Worm (Caenorhabditis elegans): ENCODE measurements around the gene clc-29.

clc-29 gene

DNA sequence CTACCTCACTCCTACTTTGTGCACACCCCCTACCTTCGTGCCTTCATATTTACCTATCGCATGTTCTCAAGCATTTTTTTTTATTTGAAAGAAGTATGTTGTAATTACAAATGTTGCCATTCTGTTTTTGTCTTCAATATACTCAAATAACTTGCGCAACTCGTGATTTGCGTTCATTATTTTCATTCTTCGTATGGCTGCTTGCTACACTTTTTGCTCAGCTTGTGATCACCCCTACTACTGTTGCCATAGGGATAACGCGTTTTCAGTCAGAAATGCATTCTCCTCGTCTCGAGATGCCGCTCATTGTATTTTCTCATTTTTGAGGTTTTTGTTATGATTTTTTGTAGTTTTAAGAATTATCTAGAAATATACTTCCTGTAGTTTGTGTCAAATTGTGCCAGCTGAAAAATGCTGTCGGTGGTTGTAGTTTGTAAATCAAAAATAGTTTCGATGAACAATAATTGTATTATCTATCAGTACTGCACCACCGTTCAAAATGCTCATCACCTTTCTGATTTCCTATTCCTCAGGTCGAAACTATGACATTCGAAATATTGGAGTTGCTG is 25.0 kb downstream of the clc-29 start, which contains the start of gene F10E9.1:
Gene F10E9.1 (plus strand): TSS at position 519 of the 569 bp plus-strand sequence.
- no peak for TF ChIP-seq nhr-76 (tag; optimal IDR thresholded peaks at IDR 0.05)
- no peak for TF ChIP-seq nhr-12 (tag; optimal IDR thresholded peaks at IDR 0.05)
- no peak for TF ChIP-seq ces-1 (GFP tag; optimal IDR thresholded peaks at IDR 0.05)
- TF ChIP-seq lin-13 (tag; optimal IDR thresholded peaks at IDR 0.05): no peak
- no peak for TF ChIP-seq ztf-11 (tag; optimal IDR thresholded peaks at IDR 0.05)
- no peak for TF ChIP-seq cnd-1 (tag; optimal IDR thresholded peaks at IDR 0.05)
- TF ChIP-seq snpc-4 (tag; optimal IDR thresholded peaks at IDR 0.05): no peak

DNA sequence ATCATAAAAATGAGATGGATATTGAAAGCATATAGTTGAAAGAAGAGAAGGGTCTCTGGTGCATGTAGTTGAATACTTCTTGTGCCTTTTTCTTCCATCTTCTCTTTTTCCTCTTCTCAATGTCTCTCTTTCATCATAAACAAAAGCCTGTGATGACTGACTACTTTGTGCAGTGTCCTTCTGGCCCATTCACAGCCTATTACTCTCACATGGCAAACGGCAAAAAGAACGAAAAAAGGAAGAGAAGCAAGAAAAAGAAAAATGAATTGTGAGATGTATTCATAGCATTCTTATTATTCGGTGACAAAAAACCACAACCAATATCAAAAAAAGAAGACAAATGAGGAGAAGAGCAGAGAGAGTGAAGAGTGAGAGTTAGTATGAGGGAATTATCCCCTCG is 26.5 kb downstream of the clc-29 start:
- TF ChIP-seq elt-3 (tag; optimal IDR thresholded peaks at IDR 0.05) (no peak), nhr-76 (tag; optimal IDR thresholded peaks at IDR 0.05) (no peak), unc-120 (tag; optimal IDR thresholded peaks at IDR 0.05; ENCODE audit: poor library complexity, severe bottlenecking) (no peak), lsy-2 (tag; optimal IDR thresholded peaks at IDR 0.05) (no peak), mls-2 (tag; optimal IDR thresholded peaks at IDR 0.05) (no peak), ztf-11 (tag; optimal IDR thresholded peaks at IDR 0.05) (no peak)

DNA sequence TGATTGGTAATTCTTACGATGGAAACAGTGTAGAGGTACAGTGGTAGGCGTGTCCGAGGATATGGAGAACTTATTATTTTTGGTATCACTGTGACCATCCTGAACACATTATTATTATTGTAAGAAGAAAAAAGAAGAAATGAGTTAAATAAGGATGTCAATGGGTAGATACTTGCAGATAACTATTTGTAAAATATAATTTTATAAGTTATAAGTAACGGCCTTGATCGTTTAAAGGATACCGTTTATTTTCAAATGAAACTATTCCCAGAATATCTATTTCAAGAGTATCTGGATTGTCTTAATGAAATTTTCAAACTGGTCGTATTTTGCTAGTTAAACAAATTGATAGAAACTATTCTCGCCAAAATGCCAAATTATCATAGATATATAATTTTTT is 27.5 kb downstream of the clc-29 start, which contains the start of gene F10E9.10:
Gene F10E9.10 (minus strand): TSS at position 101 of the 400 bp plus-strand sequence.
- no peak for TF ChIP-seq ceh-83 (GFP tag; optimal IDR thresholded peaks at IDR 0.05)
- no peak for TF ChIP-seq cnd-1 (tag; optimal IDR thresholded peaks at IDR 0.05)
- no peak for TF ChIP-seq ceh-39 (tag; optimal IDR thresholded peaks at IDR 0.05)
- TF ChIP-seq nhr-76 (tag; optimal IDR thresholded peaks at IDR 0.05): no peak
- no peak for TF ChIP-seq nhr-2 (tag; optimal IDR thresholded peaks at IDR 0.05)
- TF ChIP-seq lsy-2 (tag; optimal IDR thresholded peaks at IDR 0.05): no peak
- no peak for TF ChIP-seq flh-1 (GFP tag; optimal IDR thresholded peaks at IDR 0.05)

DNA sequence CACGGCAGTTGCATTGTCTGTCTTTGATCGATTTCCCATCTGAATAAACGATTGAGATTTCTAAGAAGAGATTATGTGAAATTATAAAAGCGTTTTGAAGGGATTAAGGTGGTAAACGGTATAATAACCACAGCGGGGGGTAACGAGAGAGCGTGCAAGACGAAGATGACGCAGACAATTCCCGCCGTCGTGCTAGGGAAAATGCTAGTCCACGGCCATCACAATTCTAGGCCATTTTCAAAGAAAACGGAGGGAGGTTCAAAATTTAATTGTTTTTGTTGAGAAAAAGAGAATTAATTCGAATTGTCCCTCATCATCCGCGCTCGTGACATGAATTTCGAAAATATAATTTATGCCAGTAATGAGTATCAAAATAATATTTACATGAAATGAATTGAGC is 28.6 kb downstream of the clc-29 start, which contains the start of gene F10E9.11:
Gene F10E9.11 (minus strand): TSS at position 161 of the 400 bp plus-strand sequence.
- TF ChIP-seq ceh-39 (tag; optimal IDR thresholded peaks at IDR 0.05) (peak; percentile 20), mep-1 (tag; optimal IDR thresholded peaks at IDR 0.05) (peak; percentile 75), unc-39 (tag; optimal IDR thresholded peaks at IDR 0.05) (no peak), nhr-2 (tag; optimal IDR thresholded peaks at IDR 0.05) (peak; percentile 42), sptf-1 (tag; optimal IDR thresholded peaks at IDR 0.05) (peak; percentile 69), nhr-76 (tag; optimal IDR thresholded peaks at IDR 0.05) (no peak), mls-2 (tag; optimal IDR thresholded peaks at IDR 0.05) (peak; percentile 65), pha-4 (tag; optimal IDR thresholded peaks at IDR 0.05) (peak; percentile 21), lsy-2 (tag; optimal IDR thresholded peaks at IDR 0.05) (peak; percentile 79), elt-3 (tag; optimal IDR thresholded peaks at IDR 0.05) (no peak), drap-1 (GFP tag; optimal IDR thresholded peaks at IDR 0.05) (peak; percentile 21), mab-5 (tag; optimal IDR thresholded peaks at IDR 0.05) (peak; percentile 77), ham-2 (GFP tag; optimal IDR thresholded peaks at IDR 0.05) (peak; percentile 58), tbx-8 (GFP tag; optimal IDR thresholded peaks at IDR 0.05) (peak; percentile 50), lin-13 (tag; optimal IDR thresholded peaks at IDR 0.05) (peak; percentile 73), ces-1 (GFP tag; optimal IDR thresholded peaks at IDR 0.05) (peak; percentile 75), elt-1 (tag; optimal IDR thresholded peaks at IDR 0.05; ENCODE audit: borderline replicate concordance, insufficient read depth) (no peak), nhr-28 (tag; optimal IDR thresholded peaks at IDR 0.05) (no peak), unc-120 (tag; optimal IDR thresholded peaks at IDR 0.05; ENCODE audit: poor library complexity, severe bottlenecking) (no peak), nhr-237 (tag; optimal IDR thresholded peaks at IDR 0.05) (peak; percentile 3), ceh-43 (GFP tag; optimal IDR thresholded peaks at IDR 0.05) (peak; percentile 72)

DNA sequence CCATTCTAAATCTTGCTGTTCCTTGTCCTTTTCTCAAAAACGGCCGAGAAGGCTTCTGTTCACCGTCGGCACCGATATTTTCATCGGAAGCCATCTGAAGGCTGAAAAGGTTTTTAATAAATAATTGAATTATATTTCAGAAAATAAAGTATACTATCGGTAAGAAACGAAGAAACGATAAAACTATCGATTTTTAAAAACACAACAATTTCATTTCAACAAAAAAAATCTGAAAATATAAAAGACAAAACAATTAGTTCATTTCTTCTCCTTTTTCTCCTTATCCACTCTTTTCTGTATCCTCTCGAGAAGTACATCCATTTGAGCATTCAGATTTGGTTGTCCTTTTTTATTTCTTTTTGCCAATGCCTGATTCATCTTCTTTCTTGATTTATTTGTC is 29.2 kb downstream of the clc-29 start, which contains the start of gene sas-4:
Gene sas-4 (minus strand): TSS at position 101 of the 400 bp plus-strand sequence.
- TF ChIP-seq flh-1 (GFP tag; optimal IDR thresholded peaks at IDR 0.05) (no peak), nhr-237 (tag; optimal IDR thresholded peaks at IDR 0.05) (no peak), unc-39 (tag; optimal IDR thresholded peaks at IDR 0.05) (no peak), pha-4 (tag; optimal IDR thresholded peaks at IDR 0.05) (no peak), ces-1 (GFP tag; optimal IDR thresholded peaks at IDR 0.05) (no peak), sem-2 (GFP tag; optimal IDR thresholded peaks at IDR 0.05) (no peak), elt-3 (tag; optimal IDR thresholded peaks at IDR 0.05) (no peak), zip-8 (tag; optimal IDR thresholded peaks at IDR 0.05) (no peak), ham-2 (GFP tag; optimal IDR thresholded peaks at IDR 0.05) (no peak)
